Worm (Caenorhabditis elegans) whole organism, young adult: ENCODE data around the gene C25A8.2.

Source experiments
- F10E7.11 ChIP-seq: sonication (generic microtip); optimal IDR thresholded peaks from 2 replicates; lab custom pipeline; 2017; ENCODE audit warnings: mild to moderate bottlenecking, missing genetic modification characterization, moderate library complexity, missing compliant biosample characterization
- F33H1.4 ChIP-seq: fragments of 200-800 bp; sonication (Bioruptor generic); IDR thresholded peaks from 2 replicates; pipeline ENCODE4 v1.3.6; 2022; ENCODE audit warnings: missing genetic modification reagents, missing genetic modification characterization, missing compliant biosample characterization
- F39B2.1 ChIP-seq: fragments of 200-800 bp; sonication (Bioruptor generic); IDR thresholded peaks from 2 replicates; pipeline ENCODE4 v1.3.6; 2022; ENCODE audit warnings: missing genetic modification reagents, missing genetic modification characterization, missing compliant biosample characterization
- F49E8.2 ChIP-seq: sonication (generic microtip); optimal IDR thresholded peaks from 3 replicates; lab custom pipeline; 2017; ENCODE audit warnings: missing genetic modification characterization, mild to moderate bottlenecking, missing compliant biosample characterization, antibody characterized with exemption, moderate library complexity; ENCODE audit not compliant: insufficient read depth
- Y53G8AR.9 ChIP-seq: fragments of 200-800 bp; sonication (Bioruptor generic); conservative IDR thresholded peaks from 2 replicates; pipeline ENCODE4 v1.3.6; 2022; ENCODE audit warnings: missing genetic modification reagents, missing genetic modification characterization, missing compliant biosample characterization
- Y95B8A.8 ChIP-seq: fragments of 200-800 bp; sonication (Bioruptor generic); IDR thresholded peaks from 2 replicates; pipeline ENCODE4 v1.3.6; 2022; ENCODE audit warnings: missing genetic modification reagents, missing genetic modification characterization, missing compliant biosample characterization
- athp-1 ChIP-seq: sonication (generic microtip); optimal IDR thresholded peaks from 2 replicates; lab custom pipeline; 2017; ENCODE audit warnings: mild to moderate bottlenecking, missing genetic modification characterization, missing compliant biosample characterization
- attf-6 ChIP-seq: fragments of 200-800 bp; sonication (Bioruptor generic); IDR thresholded peaks from 2 replicates; pipeline ENCODE4 v1.3.6; 2022; ENCODE audit warnings: missing genetic modification reagents, missing genetic modification characterization, missing compliant biosample characterization
- cebp-2 ChIP-seq: fragments of 200-800 bp; sonication (Bioruptor generic); IDR thresholded peaks from 2 replicates; pipeline ENCODE4 v1.3.6; 2022; ENCODE audit warnings: missing genetic modification characterization, missing compliant biosample characterization
- ceh-100 ChIP-seq: fragments of 200-800 bp; sonication (Bioruptor generic); IDR thresholded peaks from 2 replicates; pipeline ENCODE4 v1.3.6; 2022; ENCODE audit warnings: missing genetic modification reagents, missing genetic modification characterization, missing compliant biosample characterization
- ceh-40 ChIP-seq: fragments of 200-800 bp; sonication (Bioruptor generic); IDR thresholded peaks from 2 replicates; pipeline ENCODE4 v1.3.6; 2022; ENCODE audit warnings: missing genetic modification characterization, missing compliant biosample characterization
- ceh-58 ChIP-seq: fragments of 200-800 bp; sonication (Bioruptor generic); IDR thresholded peaks from 2 replicates; pipeline ENCODE4 v1.3.6; 2022; ENCODE audit warnings: missing genetic modification characterization, missing compliant biosample characterization
- ceh-79 ChIP-seq: sonication (generic microtip); optimal IDR thresholded peaks from 2 replicates; lab custom pipeline; 2017; ENCODE audit warnings: mild to moderate bottlenecking, missing genetic modification characterization, missing compliant biosample characterization
- dox-1 ChIP-seq: fragments of 200-800 bp; sonication (Bioruptor generic); IDR thresholded peaks from 2 replicates; pipeline ENCODE4 v1.3.6; 2022; ENCODE audit warnings: missing genetic modification reagents, missing genetic modification characterization, missing compliant biosample characterization
- efl-1 ChIP-seq: fragments of 150-350 bp; optimal IDR thresholded peaks from 2 replicates; lab custom pipeline; 2014; ENCODE audit warnings: missing biosample characterization, missing genetic modification reagents, missing genetic modification characterization
- egl-18 ChIP-seq: fragments of 200-800 bp; sonication (Bioruptor generic); IDR thresholded peaks from 2 replicates; pipeline ENCODE4 v1.3.6; 2022; ENCODE audit warnings: missing genetic modification reagents, missing genetic modification characterization, missing compliant biosample characterization
- egrh-3 ChIP-seq: fragments of 200-800 bp; sonication (Bioruptor generic); IDR thresholded peaks from 2 replicates; pipeline ENCODE4 v1.3.6; 2022; ENCODE audit warnings: missing genetic modification reagents, missing genetic modification characterization, missing compliant biosample characterization
- ekl-4 ChIP-seq: fragments of 200-800 bp; sonication (Bioruptor generic); IDR thresholded peaks from 2 replicates; pipeline ENCODE4 v1.3.6; 2022; ENCODE audit warnings: missing genetic modification reagents, missing genetic modification characterization, missing compliant biosample characterization
- ets-4 ChIP-seq: fragments of 200-800 bp; sonication (Bioruptor generic); optimal IDR thresholded peaks from 2 replicates; lab custom pipeline; 2018; ENCODE audit warnings: mild to moderate bottlenecking, missing genetic modification characterization, missing compliant biosample characterization
- fkh-3 ChIP-seq: sonication (generic microtip); optimal IDR thresholded peaks from 2 replicates; lab custom pipeline; 2016; ENCODE audit warnings: mild to moderate bottlenecking, missing genetic modification characterization, missing compliant biosample characterization
- him-1 ChIP-seq: sonication (generic microtip); optimal IDR thresholded peaks from 2 replicates; lab custom pipeline; 2016; ENCODE audit warnings: missing genotype, missing genetic modification reagents, missing genetic modification characterization, missing compliant biosample characterization
- hsf-1 ChIP-seq: fragments of 200-800 bp; sonication (Bioruptor generic); IDR thresholded peaks from 2 replicates; pipeline ENCODE4 v1.3.6; 2022; ENCODE audit warnings: missing genetic modification reagents, missing genetic modification characterization, missing compliant biosample characterization
- lin-54 ChIP-seq: fragments of 200-800 bp; sonication (Bioruptor generic); optimal IDR thresholded peaks from 2 replicates; lab custom pipeline; 2018; ENCODE audit warnings: mild to moderate bottlenecking, missing genetic modification characterization, missing compliant biosample characterization
- lsl-1 ChIP-seq: fragments of 200-800 bp; sonication (Bioruptor generic); optimal IDR thresholded peaks from 2 replicates; lab custom pipeline; 2018; ENCODE audit warnings: mild to moderate bottlenecking, missing genetic modification characterization, moderate library complexity, missing compliant biosample characterization
- lsy-27 ChIP-seq: sonication (generic microtip); optimal IDR thresholded peaks from 2 replicates; lab custom pipeline; 2017; ENCODE audit warnings: missing genetic modification characterization, mild to moderate bottlenecking, missing compliant biosample characterization, antibody characterized with exemption, missing genotype, borderline replicate concordance; ENCODE audit not compliant: insufficient read depth
- madf-3 ChIP-seq: fragments of 200-800 bp; sonication (Bioruptor generic); IDR thresholded peaks from 2 replicates; pipeline ENCODE4 v1.3.6; 2022; ENCODE audit warnings: missing genetic modification reagents, missing genetic modification characterization, missing compliant biosample characterization
- madf-8 ChIP-seq: fragments of 200-800 bp; sonication (Bioruptor generic); conservative IDR thresholded peaks from 2 replicates; pipeline ENCODE4 v1.3.6; 2022; ENCODE audit warnings: missing genetic modification reagents, missing genetic modification characterization, missing compliant biosample characterization
- mes-4 ChIP-seq: sonication (generic microtip); optimal IDR thresholded peaks from 2 replicates; lab custom pipeline; 2016; ENCODE audit warnings: missing genotype, missing genetic modification characterization, missing compliant biosample characterization
- mxl-1 ChIP-seq: sonication (generic microtip); optimal IDR thresholded peaks from 2 replicates; lab custom pipeline; 2016; ENCODE audit warnings: missing genetic modification characterization, missing compliant biosample characterization
- nfya-1 ChIP-seq: sonication (generic microtip); optimal IDR thresholded peaks from 2 replicates; lab custom pipeline; 2017; ENCODE audit warnings: antibody characterized with exemption, missing compliant biosample characterization, missing genetic modification characterization, borderline replicate concordance; ENCODE audit not compliant: insufficient read depth
- nhr-120 ChIP-seq: fragments of 200-800 bp; sonication (Bioruptor generic); IDR thresholded peaks from 2 replicates; pipeline ENCODE4 v1.3.6; 2022; ENCODE audit warnings: missing genetic modification characterization, missing compliant biosample characterization
- nhr-179 ChIP-seq: sonication (generic microtip); optimal IDR thresholded peaks from 2 replicates; lab custom pipeline; 2016; ENCODE audit warnings: mild to moderate bottlenecking, missing genetic modification characterization, missing compliant biosample characterization
- nhr-27 ChIP-seq: fragments of 200-800 bp; sonication (Bioruptor generic); optimal IDR thresholded peaks from 2 replicates; lab custom pipeline; 2018; ENCODE audit warnings: mild to moderate bottlenecking, missing genetic modification characterization, moderate library complexity, missing compliant biosample characterization
- pbrm-1 ChIP-seq: fragments of 200-800 bp; sonication (Bioruptor generic); IDR thresholded peaks from 2 replicates; pipeline ENCODE4 v1.3.6; 2022; ENCODE audit warnings: missing genetic modification reagents, missing genetic modification characterization, missing compliant biosample characterization
- sdz-38 ChIP-seq: sonication (generic microtip); optimal IDR thresholded peaks from 2 replicates; lab custom pipeline; 2016; ENCODE audit warnings: missing genotype, missing genetic modification characterization, missing compliant biosample characterization
- sea-2 ChIP-seq: fragments of 200-800 bp; sonication (Bioruptor generic); IDR thresholded peaks from 2 replicates; pipeline ENCODE4 v1.3.6; 2022; ENCODE audit warnings: missing genetic modification characterization, missing compliant biosample characterization
- snpc-1.3 ChIP-seq: sonication (generic microtip); optimal IDR thresholded peaks from 2 replicates; lab custom pipeline; 2017; ENCODE audit warnings: missing genetic modification characterization, mild to moderate bottlenecking, missing compliant biosample characterization, antibody characterized with exemption, moderate library complexity, missing genotype, missing genetic modification reagents; ENCODE audit not compliant: insufficient read depth
- snpc-3.4 ChIP-seq: sonication (generic microtip); optimal IDR thresholded peaks from 2 replicates; lab custom pipeline; 2017; ENCODE audit warnings: missing genetic modification characterization, mild to moderate bottlenecking, missing compliant biosample characterization, antibody characterized with exemption, moderate library complexity, missing genotype, missing genetic modification reagents
- snpc-4 ChIP-seq, 5 experiments: fragments of 150-350 bp in 1 of 5; sonication (generic microtip) in 4 of 5; optimal IDR thresholded peaks; 2 replicates each; lab custom pipeline; 2014 to 2018; ENCODE audit warnings: missing genetic modification characterization in 5 of 5, missing biosample characterization in 3 of 5, antibody characterized with exemption in 2 of 5, mild to moderate bottlenecking in 2 of 5, missing compliant biosample characterization in 2 of 5, missing genotype in 2 of 5, moderate library complexity in 2 of 5, missing genetic modification reagents in 1 of 5
- tlf-1 ChIP-seq: fragments of 200-800 bp; sonication (Bioruptor generic); optimal IDR thresholded peaks from 2 replicates; lab custom pipeline; 2018; ENCODE audit warnings: mild to moderate bottlenecking, missing genetic modification characterization, missing compliant biosample characterization
- ztf-18 ChIP-seq: sonication (generic microtip); optimal IDR thresholded peaks from 2 replicates; lab custom pipeline; 2016; ENCODE audit warnings: missing genotype, mild to moderate bottlenecking, missing genetic modification characterization, missing compliant biosample characterization

Gene C25A8.2

DNA sequence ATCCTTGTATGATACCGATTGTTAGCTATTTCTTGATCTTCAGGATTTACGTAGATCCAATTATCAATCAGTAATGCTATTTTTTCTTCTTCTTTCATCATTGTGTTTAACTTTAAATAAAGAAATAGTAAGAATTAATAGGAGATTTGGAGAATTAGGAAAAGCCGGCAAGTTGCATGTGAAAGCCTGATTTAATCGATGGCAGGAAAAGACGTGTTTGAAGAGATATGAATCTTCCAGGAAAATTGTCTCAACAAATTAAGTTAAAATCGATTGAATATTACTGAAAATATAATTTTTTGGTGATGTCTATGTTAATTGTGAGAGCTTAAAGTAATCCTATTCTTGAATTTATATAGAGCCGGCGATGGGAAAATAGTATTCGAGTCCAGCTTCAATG, 38.4 kb upstream of the C25A8.2 start, which contains the start of gene ZK381.62:
Gene ZK381.62, minus strand, starts transcription at position 101 of the 400 bp plus-strand sequence.
- no peak for TF ChIP-seq nfya-1 (tag; lab: Kevin White, UChicago)
- no peak for TF ChIP-seq madf-8 (GFP tag; lab: Robert Waterston, UW)
- no peak for TF ChIP-seq egrh-3 (GFP tag; lab: Robert Waterston, UW)
- TF ChIP-seq madf-3 (GFP tag; lab: Robert Waterston, UW): no peak
- TF ChIP-seq him-1 (tag; lab: Kevin White, UChicago): no peak
- no peak for TF ChIP-seq snpc-1.3 (tag; lab: Kevin White, UChicago)
- no peak for TF ChIP-seq nhr-27 (tag; lab: Kevin White, UChicago)
- TF ChIP-seq F39B2.1 (GFP tag; lab: Robert Waterston, UW): no peak
- no peak for TF ChIP-seq ceh-58
- TF ChIP-seq ets-4: no peak
- no peak for TF ChIP-seq sea-2 (GFP tag; lab: Robert Waterston, UW)
- no peak for TF ChIP-seq F10E7.11 (tag; lab: Kevin White, UChicago)
- no peak for TF ChIP-seq ekl-4 (GFP tag; lab: Robert Waterston, UW)
- no peak for TF ChIP-seq nhr-179 (tag; lab: Kevin White, UChicago)

DNA sequence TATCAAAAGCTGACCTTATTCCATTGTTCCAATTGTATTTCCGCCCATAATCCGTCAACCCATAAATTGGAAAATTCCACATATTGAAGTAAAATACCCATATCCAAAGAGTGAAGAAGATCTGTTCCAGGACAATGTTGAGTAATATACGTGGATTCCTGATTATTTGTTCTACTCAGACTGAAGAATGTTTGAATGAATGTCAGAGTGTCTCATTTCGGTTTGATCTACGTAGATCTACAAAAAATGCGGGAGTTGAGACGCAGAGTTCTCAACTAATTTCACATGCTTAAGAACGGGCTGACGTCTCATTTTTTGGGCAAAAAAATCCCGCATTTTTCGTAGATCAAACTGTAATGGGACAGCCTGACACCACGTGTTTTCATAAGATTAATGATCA, 37.2 kb upstream of the C25A8.2 start, which contains the start of gene nhr-249:
Gene nhr-249, minus strand, starts transcription at position 101 of the 400 bp plus-strand sequence.
- TF ChIP-seq efl-1 (GFP tag; lab: Kevin White, UChicago) (peak; percentile 22), dox-1 (GFP tag; lab: Robert Waterston, UW) (no peak)

DNA sequence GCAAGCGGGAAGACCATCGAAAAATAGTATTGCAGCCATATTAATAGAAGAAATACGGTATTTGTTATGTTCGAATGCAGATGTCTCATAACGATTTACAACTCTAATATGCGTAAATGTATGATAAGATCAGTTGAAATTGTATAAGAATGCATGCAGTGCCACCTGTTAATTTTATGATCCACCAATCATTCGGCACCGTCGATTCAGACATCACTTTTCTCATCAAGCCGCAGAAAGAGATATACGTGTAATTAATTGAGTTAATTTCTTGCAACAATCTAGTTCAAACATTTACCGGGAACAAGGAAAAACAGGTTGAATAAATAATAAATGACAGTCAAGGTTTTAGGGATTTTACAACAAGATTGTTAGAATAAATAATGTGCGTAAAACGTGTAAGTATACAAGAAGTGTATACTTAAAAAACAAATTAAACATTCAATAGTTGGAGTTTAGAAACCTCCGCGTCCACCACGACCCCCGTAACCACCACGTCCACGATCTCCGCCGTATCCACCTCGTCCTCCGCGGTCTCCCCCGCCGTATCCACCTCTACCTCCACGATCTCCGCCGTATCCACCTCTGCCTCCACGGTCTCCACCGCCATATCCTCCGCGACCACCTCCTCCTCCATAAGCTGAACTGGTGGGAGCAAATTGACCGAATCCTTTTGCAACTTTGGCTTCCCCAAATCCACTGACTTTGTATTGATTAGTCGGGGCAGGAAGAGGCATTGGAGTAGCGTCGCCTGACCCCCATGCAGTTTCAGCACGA, 35.3 kb upstream of the C25A8.2 start:
- TF ChIP-seq cebp-2 (GFP tag; lab: Robert Waterston, UW) (peak; percentile 75; the same call in 1 of the 2 replicates), ceh-40 (GFP tag; lab: Robert Waterston, UW) (0 out of 2 replicates have a peak, but pooled peaks have one; percentile 30), lin-54 (GFP tag; lab: Kevin White, UChicago) (peak; percentile 49), Y95B8A.8 (GFP tag; lab: Robert Waterston, UW) (0 out of 2 replicates have a peak, but pooled peaks have one; percentile 35), mxl-1 (tag; lab: Kevin White, UChicago) (no peak), athp-1 (tag; lab: Kevin White, UChicago) (peak; percentile 62), tlf-1 (GFP tag; lab: Kevin White, UChicago) (no peak), ceh-100 (GFP tag; lab: Robert Waterston, UW) (peak; percentile 58; the same call in 1 of the 2 replicates), Y53G8AR.9 (peak; percentile 80), egl-18 (peak; percentile 78; the same call in 1 of the 2 replicates), hsf-1 (GFP tag; lab: Robert Waterston, UW) (peak; percentile 80), ztf-18 (tag; lab: Kevin White, UChicago) (peak; percentile 15), sdz-38 (tag; lab: Kevin White, UChicago) (no peak), madf-3 (GFP tag; lab: Robert Waterston, UW) (peak; percentile 80), pbrm-1 (GFP tag; lab: Robert Waterston, UW) (peak; percentile 60), nhr-120 (GFP tag; lab: Robert Waterston, UW) (0 out of 2 replicates have a peak, but pooled peaks have one; percentile 5), mes-4 (tag; lab: Kevin White, UChicago) (no peak), snpc-4 (GFP tag; optimal IDR thresholded peaks at IDR 0.05; lab: Kevin White, UChicago) (peak; percentile 46), snpc-4 (tag; optimal IDR thresholded peaks at IDR 0.05; lab: Kevin White, UChicago) (peak in 2 of 4 experiments; percentile 75 to 76), F49E8.2 (tag; lab: Kevin White, UChicago) (peak; percentile 82), ceh-79 (tag; lab: Kevin White, UChicago) (no peak), fkh-3 (tag; lab: Kevin White, UChicago) (no peak), lsy-27 (tag; lab: Kevin White, UChicago) (no peak), snpc-3.4 (tag; lab: Kevin White, UChicago) (peak; percentile 37), lsl-1 (GFP tag; lab: Kevin White, UChicago) (peak; percentile 42), ekl-4 (GFP tag; lab: Robert Waterston, UW) (peak; percentile 84), snpc-1.3 (tag; lab: Kevin White, UChicago) (peak; percentile 53), attf-6 (peak; percentile 84), F33H1.4 (peak; percentile 44), him-1 (tag; lab: Kevin White, UChicago) (peak; percentile 38)
